Fruit fly (Drosophila melanogaster) whole organism, embryonic: ENCODE results near the gene Ir40a.
A peak's percentile ranks its signal among the peaks of the same experiment; 100 is the strongest.

Experiments
- Atf-2 ChIP-seq: fragments of 200-800 bp; sonication (Bioruptor generic); optimal IDR thresholded peaks from 2 replicates; lab custom pipeline; 2016; ENCODE audit warnings: missing biosample characterization, missing genetic modification characterization
- Bdp1 ChIP-seq: fragments of 200-800 bp; sonication (Bioruptor generic); optimal IDR thresholded peaks from 3 replicates; lab custom pipeline; 2016; ENCODE audit warnings: missing biosample characterization, missing genetic modification characterization
- CG10147 ChIP-seq: fragments of 200-800 bp; sonication (Bioruptor generic); optimal IDR thresholded peaks from 2 replicates; lab custom pipeline; 2019; ENCODE audit warnings: missing biosample characterization, mild to moderate bottlenecking, missing genetic modification characterization, moderate library complexity
- CG11456 ChIP-seq: fragments of 200-800 bp; sonication (Bioruptor generic); IDR thresholded peaks from 3 replicates; pipeline ENCODE4 v1.3.6; 2022; ENCODE audit warnings: missing biosample characterization, missing genetic modification characterization
- CG11723 ChIP-seq: fragments of 200-800 bp; sonication (Bioruptor generic); optimal IDR thresholded peaks from 2 replicates; lab custom pipeline; 2017; ENCODE audit warnings: missing biosample characterization, mild to moderate bottlenecking, missing genetic modification characterization
- CG15011 ChIP-seq: fragments of 200-800 bp; sonication (Bioruptor generic); optimal IDR thresholded peaks from 3 replicates; lab custom pipeline; 2018; ENCODE audit warnings: missing biosample characterization, mild to moderate bottlenecking, missing genetic modification characterization
- CG15479 ChIP-seq: fragments of 200-800 bp; sonication (Bioruptor generic); optimal IDR thresholded peaks from 3 replicates; lab custom pipeline; 2019; ENCODE audit warnings: missing biosample characterization, mild to moderate bottlenecking, missing genetic modification characterization, moderate library complexity
- CG15601 ChIP-seq: fragments of 200-800 bp; sonication (Bioruptor generic); optimal IDR thresholded peaks from 3 replicates; lab custom pipeline; 2019; ENCODE audit warnings: missing biosample characterization, mild to moderate bottlenecking, missing genetic modification characterization, moderate library complexity
- CG17328 ChIP-seq: fragments of 200-800 bp; sonication (Bioruptor generic); IDR thresholded peaks from 2 replicates; pipeline ENCODE4 v1.3.6; 2022; ENCODE audit warnings: missing biosample characterization, missing genetic modification characterization
- CG2116 ChIP-seq: fragments of 200-800 bp; sonication (Bioruptor generic); optimal IDR thresholded peaks from 3 replicates; lab custom pipeline; 2018; ENCODE audit warnings: missing biosample characterization, mild to moderate bottlenecking, missing genetic modification characterization
- CG2120 ChIP-seq: fragments of 200-800 bp; sonication (Bioruptor generic); optimal IDR thresholded peaks from 3 replicates; lab custom pipeline; 2016; ENCODE audit warnings: missing biosample characterization, missing genetic modification characterization
- CG30020 ChIP-seq: fragments of 200-800 bp; optimal IDR thresholded peaks from 2 replicates; lab custom pipeline; 2019; ENCODE audit warnings: missing biosample characterization, mild to moderate bottlenecking, missing genetic modification characterization, moderate library complexity
- CG30431 ChIP-seq: fragments of 200-800 bp; sonication (Bioruptor generic); optimal IDR thresholded peaks from 2 replicates; lab custom pipeline; 2017; ENCODE audit warnings: missing biosample characterization, missing genetic modification characterization
- CG3065 ChIP-seq: fragments of 200-800 bp; sonication (Bioruptor generic); optimal IDR thresholded peaks from 2 replicates; lab custom pipeline; 2016; ENCODE audit warnings: missing biosample characterization, missing genetic modification characterization
- CG3838 ChIP-seq: fragments of 200-800 bp; sonication (Bioruptor generic); optimal IDR thresholded peaks from 3 replicates; lab custom pipeline; 2016; ENCODE audit warnings: missing biosample characterization, missing genetic modification characterization
- CG4282 ChIP-seq: fragments of 200-800 bp; sonication (Bioruptor generic); optimal IDR thresholded peaks from 2 replicates; lab custom pipeline; 2016; ENCODE audit warnings: missing biosample characterization, missing genetic modification characterization
- CG6254 ChIP-seq: fragments of 200-800 bp; sonication (Bioruptor generic); optimal IDR thresholded peaks from 3 replicates; lab custom pipeline; 2017; ENCODE audit warnings: mild to moderate bottlenecking, missing biosample characterization, missing genetic modification reagents, missing genetic modification characterization
- CG7963 ChIP-seq: fragments of 200-800 bp; sonication (Bioruptor generic); IDR thresholded peaks from 3 replicates; pipeline ENCODE4 v1.3.6; 2022; ENCODE audit warnings: missing biosample characterization, missing genetic modification characterization; ENCODE audit not compliant: partially characterized antibody
- CG9609 ChIP-seq: fragments of 200-800 bp; sonication (Bioruptor generic); optimal IDR thresholded peaks from 3 replicates; lab custom pipeline; 2016; ENCODE audit warnings: missing biosample characterization, missing genetic modification characterization
- CG9817 ChIP-seq: fragments of 200-800 bp; sonication (Bioruptor generic); optimal IDR thresholded peaks from 2 replicates; lab custom pipeline; 2018; ENCODE audit warnings: missing biosample characterization, mild to moderate bottlenecking, missing genetic modification characterization, moderate library complexity
- CTCF ChIP-seq: fragments of 200-800 bp; sonication (Bioruptor generic); optimal IDR thresholded peaks from 2 replicates; lab custom pipeline; 2017; ENCODE audit warnings: missing biosample characterization, mild to moderate bottlenecking, missing genetic modification characterization, moderate library complexity
- D19B ChIP-seq: fragments of 200-800 bp; sonication (Bioruptor generic); optimal IDR thresholded peaks from 2 replicates; lab custom pipeline; 2017; ENCODE audit warnings: missing biosample characterization, mild to moderate bottlenecking, missing genetic modification characterization
- Dip2 ChIP-seq: fragments of 200-800 bp; sonication (Bioruptor generic); IDR thresholded peaks from 2 replicates; pipeline ENCODE4 v1.3.6; 2022; ENCODE audit warnings: missing biosample characterization, missing genetic modification characterization
- Ets65A ChIP-seq: fragments of 200-800 bp; sonication (Bioruptor generic); peaks from one replicate; lab custom pipeline; 2016; ENCODE audit warnings: missing biosample characterization, missing genetic modification characterization
- Gsc ChIP-seq: fragments of 200-800 bp; sonication (Bioruptor generic); IDR thresholded peaks from 2 replicates; pipeline ENCODE4 v1.3.6; 2022; ENCODE audit warnings: missing biosample characterization, missing genetic modification characterization
- HmgD ChIP-seq: fragments of 200-800 bp; sonication (Bioruptor generic); optimal IDR thresholded peaks from 3 replicates; lab custom pipeline; 2016; ENCODE audit warnings: missing biosample characterization, missing genetic modification characterization
- HmgZ ChIP-seq: fragments of 200-800 bp; sonication (Bioruptor generic); optimal IDR thresholded peaks from 2 replicates; lab custom pipeline; 2018; ENCODE audit warnings: missing biosample characterization, mild to moderate bottlenecking, missing genetic modification characterization
- Hmr ChIP-seq: fragments of 200-800 bp; sonication (Bioruptor generic); optimal IDR thresholded peaks from 3 replicates; lab custom pipeline; 2017; ENCODE audit warnings: mild to moderate bottlenecking, missing biosample characterization, missing genetic modification reagents, missing genetic modification characterization
- Hr3 ChIP-seq: fragments of 200-800 bp; sonication (Bioruptor generic); optimal IDR thresholded peaks from 3 replicates; lab custom pipeline; 2016; ENCODE audit warnings: missing biosample characterization, missing genetic modification characterization
- Kr ChIP-seq: fragments of 200-800 bp; sonication (Bioruptor generic); optimal IDR thresholded peaks from 2 replicates; lab custom pipeline; 2017; ENCODE audit warnings: missing biosample characterization, mild to moderate bottlenecking, missing genetic modification characterization
- Lhr ChIP-seq: fragments of 200-800 bp; sonication (Bioruptor generic); optimal IDR thresholded peaks from 3 replicates; lab custom pipeline; 2017; ENCODE audit warnings: mild to moderate bottlenecking, missing biosample characterization, missing genetic modification reagents, missing genetic modification characterization
- MBD-R2 ChIP-seq: fragments of 200-800 bp; sonication (Bioruptor generic); IDR thresholded peaks from 2 replicates; pipeline ENCODE4 v1.3.6; 2022; ENCODE audit warnings: missing biosample characterization, missing genetic modification characterization
- Max ChIP-seq: fragments of 200-800 bp; sonication (Bioruptor generic); optimal IDR thresholded peaks from 2 replicates; lab custom pipeline; 2016; ENCODE audit warnings: missing biosample characterization, mild to moderate bottlenecking, missing genetic modification characterization
- NfI ChIP-seq: fragments of 200-800 bp; sonication (Bioruptor generic); optimal IDR thresholded peaks from 3 replicates; lab custom pipeline; 2018; ENCODE audit warnings: missing biosample characterization, mild to moderate bottlenecking, missing genetic modification characterization, moderate library complexity
- Sry-δ ChIP-seq: fragments of 200-800 bp; sonication (Bioruptor generic); optimal IDR thresholded peaks from 2 replicates; lab custom pipeline; 2016; ENCODE audit warnings: missing biosample characterization, missing genetic modification characterization
- TFAM ChIP-seq: fragments of 200-800 bp; sonication (Bioruptor generic); optimal IDR thresholded peaks from 2 replicates; lab custom pipeline; 2017; ENCODE audit warnings: missing biosample characterization, missing genetic modification characterization, inconsistent platforms
- Tbp ChIP-seq: fragments of >200 bp; optimal IDR thresholded peaks from 2 replicates; lab custom pipeline; 2018; ENCODE audit warnings: missing biosample characterization, missing genetic modification characterization
- Usf ChIP-seq: fragments of 200-800 bp; sonication (Bioruptor generic); optimal IDR thresholded peaks from 2 replicates; lab custom pipeline; 2017; ENCODE audit warnings: missing genotype, missing biosample characterization, missing genetic modification characterization
- bab2 ChIP-seq: fragments of 200-800 bp; sonication (Bioruptor generic); optimal IDR thresholded peaks from 2 replicates; lab custom pipeline; 2016; ENCODE audit warnings: missing biosample characterization, missing genetic modification characterization
- btn ChIP-seq: fragments of 200-800 bp; sonication (Bioruptor generic); optimal IDR thresholded peaks from 2 replicates; lab custom pipeline; 2016; ENCODE audit warnings: missing biosample characterization, missing genetic modification characterization
- chinmo ChIP-seq: fragments of 200-800 bp; sonication (Bioruptor generic); IDR thresholded peaks from 4 replicates; pipeline ENCODE4 v1.3.6; 2022; ENCODE audit warnings: missing biosample characterization, missing genetic modification characterization; ENCODE audit not compliant: partially characterized antibody
- crol ChIP-seq: fragments of 200-800 bp; sonication (Bioruptor generic); IDR thresholded peaks from 2 replicates; pipeline ENCODE4 v1.3.6; 2022; ENCODE audit warnings: missing biosample characterization, missing genetic modification characterization
- ewg ChIP-seq: fragments of 200-800 bp; sonication (Bioruptor generic); optimal IDR thresholded peaks from 3 replicates; lab custom pipeline; 2017; ENCODE audit warnings: mild to moderate bottlenecking, missing biosample characterization, missing genetic modification reagents, missing genetic modification characterization
- ftz-f1 ChIP-seq: fragments of 200-800 bp; sonication (Bioruptor generic); optimal IDR thresholded peaks from 2 replicates; lab custom pipeline; 2016; ENCODE audit warnings: missing biosample characterization, missing genetic modification characterization
- grau ChIP-seq: fragments of 200-800 bp; optimal IDR thresholded peaks from 3 replicates; lab custom pipeline; 2019; ENCODE audit warnings: missing biosample characterization, mild to moderate bottlenecking, missing genetic modification characterization, moderate library complexity
- jigr1 ChIP-seq: fragments of 200-800 bp; sonication (Bioruptor generic); IDR thresholded peaks from 3 replicates; pipeline ENCODE4 v1.3.6; 2022; ENCODE audit warnings: missing biosample characterization, missing genetic modification characterization
- nmo ChIP-seq: fragments of 200-800 bp; sonication (Bioruptor generic); optimal IDR thresholded peaks from 2 replicates; lab custom pipeline; 2018; ENCODE audit warnings: missing biosample characterization, mild to moderate bottlenecking, missing genetic modification characterization, moderate library complexity
- row ChIP-seq: fragments of 200-800 bp; sonication (Bioruptor generic); IDR thresholded peaks from 3 replicates; pipeline ENCODE4 v1.3.6; 2022; ENCODE audit warnings: missing biosample characterization, missing genetic modification characterization
- sr ChIP-seq: fragments of 200-800 bp; sonication (Bioruptor generic); IDR thresholded peaks from 3 replicates; pipeline ENCODE4 v1.3.6; 2022; ENCODE audit warnings: missing biosample characterization, missing genetic modification characterization
- tio ChIP-seq: fragments of 200-800 bp; sonication (Bioruptor generic); optimal IDR thresholded peaks from 2 replicates; lab custom pipeline; 2017; ENCODE audit warnings: missing biosample characterization, missing genetic modification characterization, inconsistent platforms
- usp ChIP-seq: fragments of >200 bp; optimal IDR thresholded peaks from 2 replicates; lab custom pipeline; 2017; ENCODE audit warnings: missing biosample characterization, missing genetic modification characterization
- zen ChIP-seq: fragments of 200-800 bp; sonication (Bioruptor generic); optimal IDR thresholded peaks from 3 replicates; lab custom pipeline; 2018; ENCODE audit warnings: missing biosample characterization, mild to moderate bottlenecking, missing genetic modification characterization, moderate library complexity
- zf30C ChIP-seq: fragments of 200-800 bp; sonication (Bioruptor generic); optimal IDR thresholded peaks from 3 replicates; lab custom pipeline; 2018; ENCODE audit warnings: missing biosample characterization, mild to moderate bottlenecking, missing genetic modification characterization

The Ir40a gene

dm6 chr2L:22169044-22169515 lies 45.1 kb downstream of the Ir40a start, which contains the start of gene Clamp (continued):
- peak; percentile 37 for TF ChIP-seq HmgZ (tag; lab: Kevin White, UChicago)
- no peak for TF ChIP-seq CG15011 (GFP tag; lab: Kevin White, UChicago)
- TF ChIP-seq CG2120 (GFP tag; lab: Kevin White, UChicago): peak; percentile 1
- no peak for TF ChIP-seq ewg (GFP tag; lab: Kevin White, UChicago)
- no peak for TF ChIP-seq Hr3 (GFP tag; lab: Kevin White, UChicago)
- TF ChIP-seq Max: no peak
- TF ChIP-seq zf30C (GFP tag; lab: Kevin White, UChicago): no peak
- no peak for TF ChIP-seq CG9609 (GFP tag; lab: Kevin White, UChicago)
- TF ChIP-seq Hmr (GFP tag; lab: Kevin White, UChicago): peak; percentile 71
- no peak for TF ChIP-seq Bdp1
- no peak for TF ChIP-seq NfI
- no peak for TF ChIP-seq HmgD (GFP tag; lab: Kevin White, UChicago)
- TF ChIP-seq jigr1: no peak
- no peak for TF ChIP-seq Tbp (GFP tag; lab: Kevin White, UChicago)
- no peak for TF ChIP-seq Kr (GFP tag; lab: Kevin White, UChicago)
- no peak for TF ChIP-seq usp (GFP tag; lab: Kevin White, UChicago)
- peak; percentile 92 for TF ChIP-seq CG11723 (GFP tag; lab: Kevin White, UChicago)
- peak; percentile 46 for TF ChIP-seq MBD-R2 (GFP tag; lab: Robert Waterston, UW)
- TF ChIP-seq row (GFP tag; lab: Robert Waterston, UW): peak; percentile 82
- TF ChIP-seq btn (GFP tag; lab: Kevin White, UChicago): no peak
- TF ChIP-seq Sry-δ (GFP tag; lab: Kevin White, UChicago): peak; percentile 43
- TF ChIP-seq sr (GFP tag; lab: Robert Waterston, UW): no peak
- TF ChIP-seq CTCF (GFP tag; lab: Kevin White, UChicago): no peak
- TF ChIP-seq Dip2: no peak
- no peak for TF ChIP-seq Gsc
- no peak for TF ChIP-seq CG9817 (tag; lab: Kevin White, UChicago)
- TF ChIP-seq CG7963 (GFP tag; lab: Robert Waterston, UW): no peak
- TF ChIP-seq zen (tag; lab: Kevin White, UChicago): peak; percentile 58
- TF ChIP-seq ftz-f1 (GFP tag; lab: Kevin White, UChicago): no peak
- peak; percentile 57 for TF ChIP-seq nmo
- no peak for TF ChIP-seq chinmo (GFP tag; lab: Robert Waterston, UW)
- no peak for TF ChIP-seq Atf-2
- TF ChIP-seq TFAM (GFP tag; lab: Kevin White, UChicago): no peak
- TF ChIP-seq tio (GFP tag; lab: Kevin White, UChicago): no peak
- no peak for TF ChIP-seq CG3065 (GFP tag; lab: Kevin White, UChicago)
- peak; percentile 67 for TF ChIP-seq Ets65A (GFP tag; lab: Kevin White, UChicago)
- TF ChIP-seq D19B (GFP tag; lab: Kevin White, UChicago): no peak
- TF ChIP-seq Lhr (GFP tag; lab: Kevin White, UChicago): peak; percentile 98
- TF ChIP-seq CG3838 (GFP tag; lab: Kevin White, UChicago): no peak
- TF ChIP-seq CG4282: no peak
- no peak for TF ChIP-seq crol (GFP tag; lab: Robert Waterston, UW)
- TF ChIP-seq CG6254 (GFP tag; lab: Kevin White, UChicago): no peak
- no peak for TF ChIP-seq Usf (GFP tag; lab: Kevin White, UChicago)
- TF ChIP-seq bab2 (GFP tag; lab: Kevin White, UChicago): no peak
- TF ChIP-seq CG15601 (tag; lab: Kevin White, UChicago): peak; percentile 10
- TF ChIP-seq CG10147: no peak
- TF ChIP-seq CG17328 (GFP tag; lab: Robert Waterston, UW): no peak
- TF ChIP-seq CG11456 (GFP tag; lab: Robert Waterston, UW): no peak
- TF ChIP-seq CG2116 (GFP tag; lab: Kevin White, UChicago): peak; percentile 18
- TF ChIP-seq grau (tag; lab: Kevin White, UChicago): peak; percentile 62
- peak; percentile 99 for TF ChIP-seq CG30020 (tag; lab: Kevin White, UChicago)
- no peak for TF ChIP-seq CG15479 (GFP tag; lab: Kevin White, UChicago)
- no peak for TF ChIP-seq CG30431 (GFP tag; lab: Kevin White, UChicago)
